Worm (Caenorhabditis elegans) whole organism, L1 larva: ENCODE data around the gene F44A2.3.
A peak's percentile ranks its signal among the peaks of the same experiment; 100 is the strongest.

ENCODE experiments used
- C04F5.9 ChIP-seq: sonication (generic microtip); optimal IDR thresholded peaks from 2 replicates; lab custom pipeline; 2016; ENCODE audit warnings: missing genetic modification characterization, missing compliant biosample characterization
- Y116A8C.19 ChIP-seq: sonication (generic microtip); optimal IDR thresholded peaks from 2 replicates; lab custom pipeline; 2016; ENCODE audit warnings: missing compliant biosample characterization, missing genetic modification characterization, borderline replicate concordance
- aha-1 ChIP-seq: fragments of 150-350 bp; optimal IDR thresholded peaks from 2 replicates; lab custom pipeline; 2014; ENCODE audit warnings: missing biosample characterization, missing genetic modification characterization
- aly-2 ChIP-seq: fragments of 150-350 bp; optimal IDR thresholded peaks from 2 replicates; lab custom pipeline; 2014; ENCODE audit warnings: missing biosample characterization, missing genetic modification characterization
- blmp-1 ChIP-seq: fragments of 150-350 bp; optimal IDR thresholded peaks from 2 replicates; lab custom pipeline; 2014; ENCODE audit warnings: missing biosample characterization, missing genetic modification characterization
- ceh-63 ChIP-seq: fragments of 200-800 bp; sonication (Bioruptor generic); optimal IDR thresholded peaks from 2 replicates; lab custom pipeline; 2018; ENCODE audit warnings: mild to moderate bottlenecking, missing genetic modification characterization, missing compliant biosample characterization
- ceh-8 ChIP-seq: fragments of 200-800 bp; sonication (Bioruptor generic); optimal IDR thresholded peaks from 2 replicates; lab custom pipeline; 2018; ENCODE audit warnings: mild to moderate bottlenecking, missing genetic modification characterization, moderate library complexity, missing compliant biosample characterization
- ceh-82 ChIP-seq, 3 experiments: fragments of 150-350 bp in 1 of 3; sonication (generic microtip) in 2 of 3; optimal IDR thresholded peaks; 2 replicates each; lab custom pipeline; 2014 to 2017; ENCODE audit warnings: missing biosample characterization in 3 of 3, missing genetic modification characterization in 3 of 3
- ces-1 ChIP-seq: fragments of 150-350 bp; optimal IDR thresholded peaks from 2 replicates; lab custom pipeline; 2014; ENCODE audit warnings: missing biosample characterization, missing genetic modification reagents, missing genetic modification characterization
- dsc-1 ChIP-seq: sonication (generic microtip); optimal IDR thresholded peaks from 2 replicates; lab custom pipeline; 2016; ENCODE audit warnings: mild to moderate bottlenecking, missing genetic modification characterization, missing compliant biosample characterization
- efl-3 ChIP-seq: fragments of 200-800 bp; sonication (Bioruptor generic); optimal IDR thresholded peaks from 2 replicates; lab custom pipeline; 2018; ENCODE audit warnings: mild to moderate bottlenecking, missing genetic modification characterization, missing compliant biosample characterization
- elt-3 ChIP-seq, 6 experiments: fragments of 150-350 bp in 1 of 6; sonication (generic microtip); optimal IDR thresholded peaks; 2 replicates each; lab custom pipeline; 2017 to 2018; ENCODE audit warnings: missing biosample characterization in 6 of 6, missing genetic modification characterization in 6 of 6, inconsistent platforms in 1 of 6
- ets-5 ChIP-seq: fragments of 200-800 bp; sonication (Bioruptor generic); IDR thresholded peaks from 2 replicates; pipeline ENCODE4 v1.3.6; 2022; ENCODE audit warnings: missing genetic modification characterization, missing compliant biosample characterization
- fkh-10 ChIP-seq: sonication (generic microtip); optimal IDR thresholded peaks from 2 replicates; lab custom pipeline; 2017; ENCODE audit warnings: missing biosample characterization, missing genetic modification reagents, missing genetic modification characterization
- fkh-8 ChIP-seq: sonication (generic microtip); optimal IDR thresholded peaks from 2 replicates; lab custom pipeline; 2016; ENCODE audit warnings: mild to moderate bottlenecking, missing genetic modification characterization, missing compliant biosample characterization
- fos-1 ChIP-seq: fragments of 150-350 bp; optimal IDR thresholded peaks from 2 replicates; lab custom pipeline; 2014; ENCODE audit warnings: missing biosample characterization, missing genetic modification characterization
- grh-1 ChIP-seq: fragments of 200-800 bp; sonication (Bioruptor generic); IDR thresholded peaks from 2 replicates; pipeline ENCODE4 v1.3.6; 2022; ENCODE audit warnings: missing genetic modification reagents, missing genetic modification characterization, missing compliant biosample characterization
- hlh-17 ChIP-seq: fragments of 200-800 bp; sonication (Bioruptor generic); optimal IDR thresholded peaks from 2 replicates; lab custom pipeline; 2018; ENCODE audit warnings: missing genetic modification characterization, mild to moderate bottlenecking, missing compliant biosample characterization, moderate library complexity, borderline replicate concordance
- hlh-4 ChIP-seq: sonication (generic microtip); optimal IDR thresholded peaks from 2 replicates; lab custom pipeline; 2016; ENCODE audit warnings: mild to moderate bottlenecking, missing genetic modification characterization, missing compliant biosample characterization
- irx-1 ChIP-seq: sonication (generic microtip); optimal IDR thresholded peaks from 2 replicates; lab custom pipeline; 2016; ENCODE audit warnings: missing genetic modification characterization, missing compliant biosample characterization
- isw-1 ChIP-seq: fragments of 200-800 bp; sonication (Bioruptor generic); IDR thresholded peaks from 2 replicates; pipeline ENCODE4 v1.3.6; 2022; ENCODE audit warnings: missing genetic modification characterization, missing compliant biosample characterization
- jun-1 ChIP-seq: fragments of 150-350 bp; optimal IDR thresholded peaks from 2 replicates; lab custom pipeline; 2014; ENCODE audit warnings: missing biosample characterization, missing genetic modification reagents, missing genetic modification characterization
- lin-13 ChIP-seq: fragments of 150-350 bp; optimal IDR thresholded peaks from 2 replicates; lab custom pipeline; 2014; ENCODE audit warnings: missing biosample characterization, missing genetic modification reagents, missing genetic modification characterization
- lin-14 ChIP-seq: fragments of 200-800 bp; sonication (Bioruptor generic); optimal IDR thresholded peaks from 2 replicates; lab custom pipeline; 2018; ENCODE audit warnings: mild to moderate bottlenecking, missing genetic modification characterization, moderate library complexity, missing compliant biosample characterization
- lin-15B ChIP-seq: fragments of 150-350 bp; sonication (generic microtip); optimal IDR thresholded peaks from 3 replicates; lab custom pipeline; 2014; ENCODE audit warnings: missing biosample characterization, missing genetic modification characterization
- lin-35 ChIP-seq, 2 experiments: fragments of 150-350 bp; optimal IDR thresholded peaks; 2 replicates each; lab custom pipeline; 2014; ENCODE audit warnings: missing biosample characterization in 2 of 2, missing genetic modification characterization in 2 of 2, missing genetic modification reagents in 2 of 2
- lin-39 ChIP-seq: fragments of 150-350 bp; optimal IDR thresholded peaks from 2 replicates; lab custom pipeline; 2014; ENCODE audit warnings: missing biosample characterization, missing genetic modification reagents, missing genetic modification characterization
- lsy-2 ChIP-seq, 2 experiments: fragments of 150-350 bp; optimal IDR thresholded peaks; 2 replicates each; lab custom pipeline; 2014; ENCODE audit warnings: missing biosample characterization in 2 of 2, missing genetic modification characterization in 2 of 2
- mdl-1 ChIP-seq, 2 experiments: fragments of 150-350 bp; optimal IDR thresholded peaks; 2 replicates each; lab custom pipeline; 2014 to 2017; ENCODE audit warnings: missing biosample characterization in 2 of 2, missing genetic modification characterization in 2 of 2, inconsistent platforms in 1 of 2
- nhr-12 ChIP-seq: sonication (generic microtip); optimal IDR thresholded peaks from 2 replicates; lab custom pipeline; 2017; ENCODE audit warnings: missing biosample characterization, missing genetic modification characterization
- nhr-19 ChIP-seq: fragments of 200-800 bp; sonication (Bioruptor generic); conservative IDR thresholded peaks from 2 replicates; pipeline ENCODE4 v1.3.6; 2022; ENCODE audit warnings: missing genetic modification characterization, missing compliant biosample characterization
- nhr-20 ChIP-seq: sonication (generic microtip); optimal IDR thresholded peaks from 2 replicates; lab custom pipeline; 2016; ENCODE audit warnings: mild to moderate bottlenecking, missing genetic modification characterization, missing compliant biosample characterization
- nhr-237 ChIP-seq: fragments of 150-350 bp; optimal IDR thresholded peaks from 2 replicates; lab custom pipeline; 2014; ENCODE audit warnings: missing biosample characterization, missing genetic modification characterization
- nhr-28 ChIP-seq: fragments of 150-350 bp; optimal IDR thresholded peaks from 2 replicates; lab custom pipeline; 2014; ENCODE audit warnings: missing biosample characterization, missing genetic modification characterization
- nhr-47 ChIP-seq: sonication (generic microtip); optimal IDR thresholded peaks from 2 replicates; lab custom pipeline; 2016; ENCODE audit warnings: mild to moderate bottlenecking, missing genetic modification characterization, moderate library complexity, missing compliant biosample characterization
- nhr-71 ChIP-seq: sonication (generic microtip); optimal IDR thresholded peaks from 2 replicates; lab custom pipeline; 2016; ENCODE audit warnings: mild to moderate bottlenecking, missing genetic modification characterization, moderate library complexity, missing compliant biosample characterization
- nhr-76 ChIP-seq: sonication (generic microtip); optimal IDR thresholded peaks from 2 replicates; lab custom pipeline; 2017; ENCODE audit warnings: missing biosample characterization, missing genetic modification characterization
- nhr-85 ChIP-seq: sonication (generic microtip); peaks from one replicate; lab custom pipeline; 2016; ENCODE audit warnings: missing genetic modification characterization, inconsistent platforms, missing compliant biosample characterization
- nhr-90 ChIP-seq: sonication (generic microtip); optimal IDR thresholded peaks from 2 replicates; lab custom pipeline; 2016; ENCODE audit warnings: mild to moderate bottlenecking, missing genetic modification characterization, missing compliant biosample characterization; ENCODE audit not compliant: poor library complexity
- pax-3 ChIP-seq: fragments of 200-800 bp; sonication (Bioruptor generic); optimal IDR thresholded peaks from 2 replicates; lab custom pipeline; 2018; ENCODE audit warnings: mild to moderate bottlenecking, missing genetic modification characterization, moderate library complexity, missing compliant biosample characterization
- rnt-1 ChIP-seq: sonication (generic microtip); optimal IDR thresholded peaks from 2 replicates; lab custom pipeline; 2016; ENCODE audit warnings: mild to moderate bottlenecking, missing genetic modification characterization, moderate library complexity, missing compliant biosample characterization
- skn-1 ChIP-seq: fragments of 150-350 bp; optimal IDR thresholded peaks from 2 replicates; lab custom pipeline; 2014; ENCODE audit warnings: missing biosample characterization, missing genetic modification characterization
- snpc-4 ChIP-seq: fragments of 150-350 bp; optimal IDR thresholded peaks from 2 replicates; lab custom pipeline; 2014; ENCODE audit warnings: missing biosample characterization, missing genetic modification characterization
- snu-23 ChIP-seq: sonication (generic microtip); optimal IDR thresholded peaks from 2 replicates; lab custom pipeline; 2016; ENCODE audit warnings: missing genetic modification characterization, missing compliant biosample characterization
- sox-4 ChIP-seq: sonication (generic microtip); optimal IDR thresholded peaks from 2 replicates; lab custom pipeline; 2016; ENCODE audit warnings: missing genetic modification characterization, missing compliant biosample characterization
- sup-37 ChIP-seq: fragments of 200-800 bp; sonication (Bioruptor generic); optimal IDR thresholded peaks from 2 replicates; lab custom pipeline; 2018; ENCODE audit warnings: mild to moderate bottlenecking, missing genetic modification characterization, missing compliant biosample characterization
- tbx-2 ChIP-seq: sonication (generic microtip); optimal IDR thresholded peaks from 2 replicates; lab custom pipeline; 2016; ENCODE audit warnings: missing genetic modification characterization, missing compliant biosample characterization
- unc-130 ChIP-seq: fragments of 150-350 bp; optimal IDR thresholded peaks from 2 replicates; lab custom pipeline; 2017; ENCODE audit warnings: missing biosample characterization, missing genetic modification characterization, inconsistent platforms
- unc-30 ChIP-seq: sonication (generic microtip); optimal IDR thresholded peaks from 2 replicates; lab custom pipeline; 2017; ENCODE audit warnings: missing biosample characterization, missing genetic modification characterization
- unc-62 ChIP-seq: fragments of 150-350 bp; optimal IDR thresholded peaks from 2 replicates; lab custom pipeline; 2014; ENCODE audit warnings: missing biosample characterization, missing genetic modification reagents, missing genetic modification characterization
- unc-98 ChIP-seq: fragments of 200-800 bp; sonication (Bioruptor generic); IDR thresholded peaks from 2 replicates; pipeline ENCODE4 v1.3.6; 2022; ENCODE audit warnings: missing genetic modification characterization, missing compliant biosample characterization
- vab-15 ChIP-seq: sonication (generic microtip); optimal IDR thresholded peaks from 2 replicates; lab custom pipeline; 2017; ENCODE audit warnings: missing genotype, mild to moderate bottlenecking, missing genetic modification characterization, missing compliant biosample characterization
- ztf-11 ChIP-seq, 2 experiments: sonication (generic microtip); optimal IDR thresholded peaks; 2 replicates each; lab custom pipeline; 2016 to 2017; ENCODE audit warnings: missing genetic modification characterization in 2 of 2, missing biosample characterization in 1 of 2, missing compliant biosample characterization in 1 of 2
- ztf-4 ChIP-seq: fragments of 150-350 bp; optimal IDR thresholded peaks from 2 replicates; lab custom pipeline; 2014; ENCODE audit warnings: missing biosample characterization, missing genetic modification characterization

F44A2.3 gene

ce11 chrV:9273587-9273986, 31.6 kb upstream of the F44A2.3 start:
- peak; percentile 61 for TF ChIP-seq jun-1 (tag; lab: Kevin White, UChicago)
- TF ChIP-seq lin-15B (tag; lab: Kevin White, UChicago), result no peak
- no peak for TF ChIP-seq ets-5 (GFP tag; lab: Robert Waterston, UW)
- peak; percentile 41 to 74 for TF ChIP-seq lsy-2 (tag; optimal IDR thresholded peaks at IDR 0.05; lab: Kevin White, UChicago)
- TF ChIP-seq ceh-8 (GFP tag; lab: Kevin White, UChicago), result peak; percentile 22
- no peak for TF ChIP-seq ces-1
- peak; percentile 9 for TF ChIP-seq lin-13 (GFP tag; lab: Kevin White, UChicago)
- TF ChIP-seq irx-1 (tag; lab: Kevin White, UChicago), result peak; percentile 39
- TF ChIP-seq nhr-71 (tag; lab: Kevin White, UChicago), result peak; percentile 88
- peak; percentile 60 for TF ChIP-seq snpc-4 (tag; lab: Kevin White, UChicago)
- no peak for TF ChIP-seq unc-30
- TF ChIP-seq Y116A8C.19 (tag; lab: Kevin White, UChicago), result no peak
- TF ChIP-seq fos-1 (tag; lab: Kevin White, UChicago), result no peak
- peak; percentile 35 to 44 for TF ChIP-seq lin-35 (GFP tag; optimal IDR thresholded peaks at IDR 0.05; lab: Kevin White, UChicago)
- peak; percentile 98 for TF ChIP-seq lin-14 (GFP tag; lab: Kevin White, UChicago)
- peak; percentile 4 for TF ChIP-seq blmp-1
- TF ChIP-seq isw-1 (GFP tag; lab: Robert Waterston, UW), result peak; percentile 49
- no peak for TF ChIP-seq nhr-12 (tag; lab: Kevin White, UChicago)
- TF ChIP-seq nhr-28 (tag; lab: Kevin White, UChicago), result no peak
- no peak for TF ChIP-seq sox-4 (tag; lab: Kevin White, UChicago)
- TF ChIP-seq hlh-4 (tag; lab: Kevin White, UChicago), result no peak
- no peak for TF ChIP-seq C04F5.9 (tag; lab: Kevin White, UChicago)
- peak; percentile 81 for TF ChIP-seq nhr-20 (tag; lab: Kevin White, UChicago)
- TF ChIP-seq nhr-19 (GFP tag; lab: Robert Waterston, UW), result peak; percentile 67
- no peak for TF ChIP-seq sup-37 (GFP tag; lab: Kevin White, UChicago)
- peak; percentile 69 for TF ChIP-seq nhr-85
- no peak for TF ChIP-seq ztf-11 (tag; optimal IDR thresholded peaks at IDR 0.05; lab: Kevin White, UChicago)
- TF ChIP-seq fkh-10 (GFP tag; lab: Kevin White, UChicago), result peak; percentile 58
- peak in 1 of 6 experiments; percentile 48 for TF ChIP-seq elt-3 (tag; optimal IDR thresholded peaks at IDR 0.05; lab: Kevin White, UChicago)
- no peak for TF ChIP-seq hlh-17 (GFP tag; lab: Kevin White, UChicago)
- peak; percentile 32 for TF ChIP-seq fkh-8
- TF ChIP-seq unc-130 (tag; lab: Kevin White, UChicago), result no peak
- TF ChIP-seq ztf-4 (tag; lab: Kevin White, UChicago), result no peak
- no peak for TF ChIP-seq grh-1 (GFP tag; lab: Robert Waterston, UW)
- TF ChIP-seq unc-62 (GFP tag; lab: Kevin White, UChicago), result no peak
- TF ChIP-seq ceh-82 (tag; optimal IDR thresholded peaks at IDR 0.05; lab: Kevin White, UChicago), result peak; percentile 15 to 83 (median 66)
- TF ChIP-seq rnt-1, result peak; percentile 61
- TF ChIP-seq nhr-76 (tag; lab: Kevin White, UChicago), result no peak
- peak; percentile 42 for TF ChIP-seq dsc-1 (tag; lab: Kevin White, UChicago)
- TF ChIP-seq lin-39 (tag; lab: Kevin White, UChicago), result no peak
- TF ChIP-seq nhr-237 (tag; lab: Kevin White, UChicago), result no peak
- no peak for TF ChIP-seq ceh-63 (GFP tag; lab: Kevin White, UChicago)
- TF ChIP-seq snu-23 (GFP tag; lab: Kevin White, UChicago), result peak; percentile 81
- no peak for TF ChIP-seq aha-1
- TF ChIP-seq nhr-47 (tag; lab: Kevin White, UChicago), result peak; percentile 65
- peak in 1 of 2 experiments; percentile 67 for TF ChIP-seq mdl-1 (tag; optimal IDR thresholded peaks at IDR 0.05; lab: Kevin White, UChicago)
- TF ChIP-seq pax-3 (tag; lab: Kevin White, UChicago), result no peak
- no peak for TF ChIP-seq skn-1 (tag; lab: Kevin White, UChicago)
- TF ChIP-seq efl-3, result no peak
- TF ChIP-seq vab-15 (tag; lab: Kevin White, UChicago), result no peak
- no peak for TF ChIP-seq unc-98
- TF ChIP-seq nhr-90, result no peak
- no peak for TF ChIP-seq aly-2 (tag; lab: Kevin White, UChicago)
- peak; percentile 75 for TF ChIP-seq tbx-2 (tag; lab: Kevin White, UChicago)
